Fruit fly (Drosophila melanogaster) whole organism, wandering third instar larva: Measurements from ENCODE around the gene Glyat.

Experiments used
- Abd-B ChIP-seq: fragments of >200 bp; optimal IDR thresholded peaks from 2 replicates; lab custom pipeline; 2017; ENCODE audit warnings: missing biosample characterization, missing genetic modification characterization
- CG32264 ChIP-seq: fragments of 200-800 bp; sonication (Bioruptor generic); optimal IDR thresholded peaks from 2 replicates; lab custom pipeline; 2016; ENCODE audit warnings: missing biosample characterization, missing genetic modification characterization
- CrebA ChIP-seq: fragments of 200-800 bp; sonication (Bioruptor generic); optimal IDR thresholded peaks from 2 replicates; lab custom pipeline; 2016; ENCODE audit warnings: missing biosample characterization, mild to moderate bottlenecking, missing genetic modification characterization, borderline replicate concordance
- Dif ChIP-seq: fragments of 200-275, 200-300 bp; sonication (Bioruptor generic); optimal IDR thresholded peaks from 2 replicates; lab custom pipeline; 2018; ENCODE audit warnings: missing biosample characterization, missing genetic modification characterization; ENCODE audit not compliant: partially characterized antibody
- GATAd ChIP-seq: sonication (Bioruptor generic); optimal IDR thresholded peaks from 2 replicates; lab custom pipeline; 2016; ENCODE audit warnings: missing biosample characterization, missing genetic modification characterization
- HLH106 ChIP-seq: fragments of 200-800 bp; optimal IDR thresholded peaks from 3 replicates; lab custom pipeline; 2019; ENCODE audit warnings: missing biosample characterization, mild to moderate bottlenecking, missing genetic modification characterization, moderate library complexity
- Hnf4 ChIP-seq: fragments of 200-800 bp; sonication (Bioruptor generic); optimal IDR thresholded peaks from 2 replicates; lab custom pipeline; 2016; ENCODE audit warnings: missing biosample characterization, mild to moderate bottlenecking, missing genetic modification characterization
- Hr78 ChIP-seq: fragments of >200 bp; optimal IDR thresholded peaks from 2 replicates; lab custom pipeline; 2017; ENCODE audit warnings: missing biosample characterization, missing genetic modification characterization
- Hr83 ChIP-seq: fragments of 200-300 bp; sonication (Bioruptor generic); optimal IDR thresholded peaks from 2 replicates; lab custom pipeline; 2016; ENCODE audit warnings: missing biosample characterization, mild to moderate bottlenecking, missing genetic modification characterization, moderate library complexity; ENCODE audit not compliant: poor library complexity, severe bottlenecking
- Jra ChIP-seq: sonication (Bioruptor generic); optimal IDR thresholded peaks from 2 replicates; lab custom pipeline; 2016; ENCODE audit warnings: missing biosample characterization, missing genetic modification characterization
- Mio ChIP-seq: sonication (Bioruptor generic); optimal IDR thresholded peaks from 2 replicates; lab custom pipeline; 2016; ENCODE audit warnings: missing biosample characterization, missing genetic modification characterization
- Myc ChIP-seq: fragments of >200 bp; optimal IDR thresholded peaks from 2 replicates; lab custom pipeline; 2017
- OdsH ChIP-seq: fragments of 200-800 bp; sonication (Bioruptor generic); optimal IDR thresholded peaks from 2 replicates; lab custom pipeline; 2016; ENCODE audit warnings: missing biosample characterization, mild to moderate bottlenecking, missing genetic modification characterization
- Rel ChIP-seq, 2 experiments: fragments of 200-800 bp; sonication (Bioruptor generic) in 1 of 2; optimal IDR thresholded peaks; 2 replicates in 1 of 2; 3 replicates in 1 of 2; lab custom pipeline; 2016 to 2019; ENCODE audit warnings: mild to moderate bottlenecking in 2 of 2, missing biosample characterization in 2 of 2, missing genetic modification characterization in 2 of 2, moderate library complexity in 1 of 2
- Vsx2 ChIP-seq: fragments of 200-300, 225-300 bp; sonication (Bioruptor generic); optimal IDR thresholded peaks from 2 replicates; lab custom pipeline; 2018; ENCODE audit warnings: missing biosample characterization, missing genetic modification characterization; ENCODE audit not compliant: partially characterized antibody
- brk ChIP-seq: fragments of 200-800 bp; sonication (Bioruptor generic); optimal IDR thresholded peaks from 2 replicates; lab custom pipeline; 2016; ENCODE audit warnings: missing biosample characterization, mild to moderate bottlenecking, missing genetic modification characterization
- dl ChIP-seq, 2 experiments: fragments of 175-275, 200-275 bp in 1 of 2; fragments of 200-275 bp in 1 of 2; sonication (Bioruptor generic); optimal IDR thresholded peaks; lab custom pipeline; 2018; ENCODE audit warnings: mild to moderate bottlenecking in 2 of 2, missing biosample characterization in 2 of 2, missing genetic modification characterization in 2 of 2, moderate library complexity in 2 of 2; ENCODE audit not compliant: partially characterized antibody in 2 of 2, insufficient read depth in 1 of 2
- dsf ChIP-seq: sonication (Bioruptor generic); optimal IDR thresholded peaks from 2 replicates; lab custom pipeline; 2016; ENCODE audit warnings: missing biosample characterization, missing genetic modification characterization, borderline replicate concordance
- ey ChIP-seq: fragments of 200-800 bp; sonication (Bioruptor generic); optimal IDR thresholded peaks from 2 replicates; lab custom pipeline; 2016; ENCODE audit warnings: missing biosample characterization, missing genetic modification characterization
- foxo ChIP-seq, 2 experiments: fragments of 200-800 bp; sonication (Bioruptor generic); optimal IDR thresholded peaks; 2 replicates in 1 of 2; 3 replicates in 1 of 2; lab custom pipeline; 2016 to 2017; ENCODE audit warnings: missing biosample characterization in 2 of 2, missing genetic modification characterization in 2 of 2
- fru ChIP-seq: fragments of 200-800 bp; sonication (Bioruptor generic); optimal IDR thresholded peaks from 3 replicates; lab custom pipeline; 2016; ENCODE audit warnings: missing biosample characterization, mild to moderate bottlenecking, missing genetic modification characterization
- h ChIP-seq: fragments of 200-800 bp; sonication (Bioruptor generic); optimal IDR thresholded peaks from 3 replicates; lab custom pipeline; 2016; ENCODE audit warnings: missing biosample characterization, mild to moderate bottlenecking, missing genetic modification characterization
- lola ChIP-seq: fragments of >200 bp; optimal IDR thresholded peaks from 2 replicates; lab custom pipeline; 2017; ENCODE audit warnings: missing biosample characterization, missing genetic modification characterization
- psq ChIP-seq: fragments of 200-800 bp; sonication (Bioruptor generic); optimal IDR thresholded peaks from 3 replicates; lab custom pipeline; 2017; ENCODE audit warnings: missing biosample characterization, mild to moderate bottlenecking, missing genetic modification characterization, moderate library complexity
- rgr ChIP-seq: fragments of 200-800 bp; sonication (Bioruptor generic); optimal IDR thresholded peaks from 3 replicates; lab custom pipeline; 2016; ENCODE audit warnings: missing biosample characterization, mild to moderate bottlenecking, missing genetic modification characterization
- sage ChIP-seq: fragments of 200-800 bp; sonication (Bioruptor generic); optimal IDR thresholded peaks from 2 replicates; lab custom pipeline; 2016; ENCODE audit warnings: missing biosample characterization, mild to moderate bottlenecking, missing genetic modification characterization
- sv ChIP-seq: fragments of 200-800 bp; sonication (Bioruptor generic); optimal IDR thresholded peaks from 3 replicates; lab custom pipeline; 2016; ENCODE audit warnings: missing biosample characterization, missing genetic modification characterization
- tai ChIP-seq: sonication (Bioruptor generic); optimal IDR thresholded peaks from 2 replicates; lab custom pipeline; 2016; ENCODE audit warnings: missing biosample characterization, missing genetic modification characterization
- woc ChIP-seq: sonication (Bioruptor generic); optimal IDR thresholded peaks from 2 replicates; lab custom pipeline; 2016; ENCODE audit warnings: missing biosample characterization, mild to moderate bottlenecking, missing genetic modification characterization

Glyat gene

dm6 chr2L:7991951-7992350 is 18.5 kb downstream of the Glyat start (continued):
- peak; percentile 78 for TF ChIP-seq OdsH (GFP tag; lab: Kevin White, UChicago)
- peak; percentile 75 for TF ChIP-seq HLH106 (tag; lab: Kevin White, UChicago)
- no peak for TF ChIP-seq Myc (lab: Kevin White, UChicago)
- TF ChIP-seq Rel (GFP tag; optimal IDR thresholded peaks at IDR 0.05; lab: Kevin White, UChicago), result no peak
- peak; percentile 55 for TF ChIP-seq Rel (tag; optimal IDR thresholded peaks at IDR 0.05; lab: Kevin White, UChicago)

- TF ChIP-seq Mio, result no peak
- no peak for TF ChIP-seq psq (GFP tag; lab: Kevin White, UChicago)
- TF ChIP-seq Hnf4 (GFP tag; lab: Kevin White, UChicago), result no peak
- peak; percentile 46 for TF ChIP-seq Dif (GFP tag; lab: Kevin White, UChicago)
- TF ChIP-seq h (GFP tag; lab: Kevin White, UChicago), result no peak
- TF ChIP-seq Myc (lab: Kevin White, UChicago), result no peak
- TF ChIP-seq fru (GFP tag; lab: Kevin White, UChicago), result no peak
- no peak for TF ChIP-seq rgr (GFP tag; lab: Kevin White, UChicago)
- TF ChIP-seq woc, result no peak
- TF ChIP-seq Vsx2 (GFP tag; lab: Kevin White, UChicago), result no peak
- no peak for TF ChIP-seq ey
- TF ChIP-seq Hr83 (GFP tag; lab: Kevin White, UChicago), result peak; percentile 51
- peak; percentile 4 for TF ChIP-seq HLH106 (tag; lab: Kevin White, UChicago)
- TF ChIP-seq lola, result no peak
- peak; percentile 26 to 69 for TF ChIP-seq dl (GFP tag; optimal IDR thresholded peaks at IDR 0.05; lab: Kevin White, UChicago; ENCODE audit: insufficient read depth in 1 of 2, partially characterized antibody in 2 of 2)
- no peak for TF ChIP-seq CG32264 (GFP tag; lab: Kevin White, UChicago)
Measured at dm6 chr2L:7991391-7991876, 19.0 kb downstream of the Glyat start.

dm6 chr2L:7990720-7991119 is 19.7 kb downstream of the Glyat start:
- TF ChIP-seq lola (no peak), woc (no peak), foxo (GFP tag; optimal IDR thresholded peaks at IDR 0.05; lab: Kevin White, UChicago) (no peak), sv (GFP tag; lab: Kevin White, UChicago) (no peak), Mio (no peak), Hr78 (no peak), ey (no peak), Abd-B (GFP tag; lab: Kevin White, UChicago) (no peak), dsf (no peak), CrebA (no peak), Jra (GFP tag; lab: Kevin White, UChicago) (no peak), CG32264 (GFP tag; lab: Kevin White, UChicago) (no peak), OdsH (GFP tag; lab: Kevin White, UChicago) (no peak), tai (no peak), fru (GFP tag; lab: Kevin White, UChicago) (no peak), sage (GFP tag; lab: Kevin White, UChicago) (no peak), Hnf4 (GFP tag; lab: Kevin White, UChicago) (no peak), GATAd (GFP tag; lab: Kevin White, UChicago) (no peak), HLH106 (tag; lab: Kevin White, UChicago) (no peak)

- TF ChIP-seq dl (GFP tag; optimal IDR thresholded peaks at IDR 0.05; lab: Kevin White, UChicago; ENCODE audit: insufficient read depth in 1 of 2, partially characterized antibody in 2 of 2) (no peak), brk (no peak)
Measured at dm6 chr2L:7989868-7990267, 20.6 kb downstream of the Glyat start.

dm6 chr2L:7986210-7986609 is 24.2 kb downstream of the Glyat start:
- TF ChIP-seq fru (GFP tag; lab: Kevin White, UChicago) (no peak), foxo (GFP tag; optimal IDR thresholded peaks at IDR 0.05; lab: Kevin White, UChicago) (no peak), h (GFP tag; lab: Kevin White, UChicago) (no peak), Abd-B (GFP tag; lab: Kevin White, UChicago) (no peak)
